Fruit fly (Drosophila melanogaster) whole organism, wandering third instar larva: ENCODE results near the gene CG18262.

Experiments
- CG32264 ChIP-seq: fragments of 200-800 bp; sonication (Bioruptor generic); optimal IDR thresholded peaks from 2 replicates; lab custom pipeline; 2016; ENCODE audit warnings: missing biosample characterization, missing genetic modification characterization
- CG9705 ChIP-seq: fragments of 200-800 bp; sonication (Bioruptor generic); optimal IDR thresholded peaks from 2 replicates; lab custom pipeline; 2018; ENCODE audit warnings: missing biosample characterization, mild to moderate bottlenecking, missing genetic modification characterization
- CrebA ChIP-seq: fragments of 200-800 bp; sonication (Bioruptor generic); optimal IDR thresholded peaks from 2 replicates; lab custom pipeline; 2016; ENCODE audit warnings: missing biosample characterization, mild to moderate bottlenecking, missing genetic modification characterization, borderline replicate concordance
- Dif ChIP-seq: fragments of 200-275, 200-300 bp; sonication (Bioruptor generic); optimal IDR thresholded peaks from 2 replicates; lab custom pipeline; 2018; ENCODE audit warnings: missing biosample characterization, missing genetic modification characterization; ENCODE audit not compliant: partially characterized antibody
- HLH106 ChIP-seq: fragments of 200-800 bp; optimal IDR thresholded peaks from 3 replicates; lab custom pipeline; 2019; ENCODE audit warnings: missing biosample characterization, mild to moderate bottlenecking, missing genetic modification characterization, moderate library complexity
- Hr78 ChIP-seq: fragments of >200 bp; optimal IDR thresholded peaks from 2 replicates; lab custom pipeline; 2017; ENCODE audit warnings: missing biosample characterization, missing genetic modification characterization
- Hr83 ChIP-seq: fragments of 200-300 bp; sonication (Bioruptor generic); optimal IDR thresholded peaks from 2 replicates; lab custom pipeline; 2016; ENCODE audit warnings: missing biosample characterization, mild to moderate bottlenecking, missing genetic modification characterization, moderate library complexity; ENCODE audit not compliant: poor library complexity, severe bottlenecking
- Jra ChIP-seq: sonication (Bioruptor generic); optimal IDR thresholded peaks from 2 replicates; lab custom pipeline; 2016; ENCODE audit warnings: missing biosample characterization, missing genetic modification characterization
- Mio ChIP-seq: sonication (Bioruptor generic); optimal IDR thresholded peaks from 2 replicates; lab custom pipeline; 2016; ENCODE audit warnings: missing biosample characterization, missing genetic modification characterization
- Myc ChIP-seq: fragments of >200 bp; optimal IDR thresholded peaks from 2 replicates; lab custom pipeline; 2017
- N ChIP-seq: fragments of >200 bp; optimal IDR thresholded peaks from 2 replicates; lab custom pipeline; 2018; ENCODE audit warnings: missing biosample characterization, missing external identifiers, missing genetic modification characterization
- OdsH ChIP-seq: fragments of 200-800 bp; sonication (Bioruptor generic); optimal IDR thresholded peaks from 2 replicates; lab custom pipeline; 2016; ENCODE audit warnings: missing biosample characterization, mild to moderate bottlenecking, missing genetic modification characterization
- Rel ChIP-seq, 2 experiments: fragments of 200-800 bp; sonication (Bioruptor generic) in 1 of 2; optimal IDR thresholded peaks; 2 replicates in 1 of 2; 3 replicates in 1 of 2; lab custom pipeline; 2016 to 2019; ENCODE audit warnings: mild to moderate bottlenecking in 2 of 2, missing biosample characterization in 2 of 2, missing genetic modification characterization in 2 of 2, moderate library complexity in 1 of 2
- Sp1 ChIP-seq: fragments of 200-800 bp; sonication (Bioruptor generic); optimal IDR thresholded peaks from 3 replicates; lab custom pipeline; 2019; ENCODE audit warnings: missing biosample characterization, mild to moderate bottlenecking, missing genetic modification characterization, moderate library complexity
- Vsx2 ChIP-seq: fragments of 200-300, 225-300 bp; sonication (Bioruptor generic); optimal IDR thresholded peaks from 2 replicates; lab custom pipeline; 2018; ENCODE audit warnings: missing biosample characterization, missing genetic modification characterization; ENCODE audit not compliant: partially characterized antibody
- br ChIP-seq: fragments of 200-800 bp; sonication (Bioruptor generic); optimal IDR thresholded peaks from 2 replicates; lab custom pipeline; 2016; ENCODE audit warnings: missing biosample characterization, missing genetic modification characterization
- brk ChIP-seq: fragments of 200-800 bp; sonication (Bioruptor generic); optimal IDR thresholded peaks from 2 replicates; lab custom pipeline; 2016; ENCODE audit warnings: missing biosample characterization, mild to moderate bottlenecking, missing genetic modification characterization
- dl ChIP-seq, 2 experiments: fragments of 175-275, 200-275 bp in 1 of 2; fragments of 200-275 bp in 1 of 2; sonication (Bioruptor generic); optimal IDR thresholded peaks; lab custom pipeline; 2018; ENCODE audit warnings: mild to moderate bottlenecking in 2 of 2, missing biosample characterization in 2 of 2, missing genetic modification characterization in 2 of 2, moderate library complexity in 2 of 2; ENCODE audit not compliant: partially characterized antibody in 2 of 2, insufficient read depth in 1 of 2
- dmrt93B ChIP-seq: fragments of 200-800 bp; sonication (Bioruptor generic); optimal IDR thresholded peaks from 2 replicates; lab custom pipeline; 2018; ENCODE audit warnings: missing biosample characterization, mild to moderate bottlenecking, missing genetic modification characterization
- dsf ChIP-seq: sonication (Bioruptor generic); optimal IDR thresholded peaks from 2 replicates; lab custom pipeline; 2016; ENCODE audit warnings: missing biosample characterization, missing genetic modification characterization, borderline replicate concordance
- ey ChIP-seq: fragments of 200-800 bp; sonication (Bioruptor generic); optimal IDR thresholded peaks from 2 replicates; lab custom pipeline; 2016; ENCODE audit warnings: missing biosample characterization, missing genetic modification characterization
- foxo ChIP-seq, 2 experiments: fragments of 200-800 bp; sonication (Bioruptor generic); optimal IDR thresholded peaks; 2 replicates in 1 of 2; 3 replicates in 1 of 2; lab custom pipeline; 2016 to 2017; ENCODE audit warnings: missing biosample characterization in 2 of 2, missing genetic modification characterization in 2 of 2
- fru ChIP-seq: fragments of 200-800 bp; sonication (Bioruptor generic); optimal IDR thresholded peaks from 3 replicates; lab custom pipeline; 2016; ENCODE audit warnings: missing biosample characterization, mild to moderate bottlenecking, missing genetic modification characterization
- h ChIP-seq: fragments of 200-800 bp; sonication (Bioruptor generic); optimal IDR thresholded peaks from 3 replicates; lab custom pipeline; 2016; ENCODE audit warnings: missing biosample characterization, mild to moderate bottlenecking, missing genetic modification characterization
- jim ChIP-seq: fragments of 175-275, 200-325 bp; sonication (Bioruptor generic); optimal IDR thresholded peaks from 2 replicates; lab custom pipeline; 2016; ENCODE audit warnings: missing biosample characterization, mild to moderate bottlenecking, missing genetic modification characterization
- lola ChIP-seq: fragments of >200 bp; optimal IDR thresholded peaks from 2 replicates; lab custom pipeline; 2017; ENCODE audit warnings: missing biosample characterization, missing genetic modification characterization
- pan ChIP-seq: fragments of >200 bp; optimal IDR thresholded peaks from 2 replicates; lab custom pipeline; 2017
- psq ChIP-seq: fragments of 200-800 bp; sonication (Bioruptor generic); optimal IDR thresholded peaks from 3 replicates; lab custom pipeline; 2017; ENCODE audit warnings: missing biosample characterization, mild to moderate bottlenecking, missing genetic modification characterization, moderate library complexity
- rgr ChIP-seq: fragments of 200-800 bp; sonication (Bioruptor generic); optimal IDR thresholded peaks from 3 replicates; lab custom pipeline; 2016; ENCODE audit warnings: missing biosample characterization, mild to moderate bottlenecking, missing genetic modification characterization
- sage ChIP-seq: fragments of 200-800 bp; sonication (Bioruptor generic); optimal IDR thresholded peaks from 2 replicates; lab custom pipeline; 2016; ENCODE audit warnings: missing biosample characterization, mild to moderate bottlenecking, missing genetic modification characterization
- sv ChIP-seq: fragments of 200-800 bp; sonication (Bioruptor generic); optimal IDR thresholded peaks from 3 replicates; lab custom pipeline; 2016; ENCODE audit warnings: missing biosample characterization, missing genetic modification characterization
- tai ChIP-seq: sonication (Bioruptor generic); optimal IDR thresholded peaks from 2 replicates; lab custom pipeline; 2016; ENCODE audit warnings: missing biosample characterization, missing genetic modification characterization
- usp ChIP-seq: fragments of >200 bp; optimal IDR thresholded peaks from 2 replicates; lab custom pipeline; 2017; ENCODE audit warnings: missing biosample characterization, missing genetic modification characterization
- woc ChIP-seq: sonication (Bioruptor generic); optimal IDR thresholded peaks from 2 replicates; lab custom pipeline; 2016; ENCODE audit warnings: missing biosample characterization, mild to moderate bottlenecking, missing genetic modification characterization

Gene CG18262

DNA sequence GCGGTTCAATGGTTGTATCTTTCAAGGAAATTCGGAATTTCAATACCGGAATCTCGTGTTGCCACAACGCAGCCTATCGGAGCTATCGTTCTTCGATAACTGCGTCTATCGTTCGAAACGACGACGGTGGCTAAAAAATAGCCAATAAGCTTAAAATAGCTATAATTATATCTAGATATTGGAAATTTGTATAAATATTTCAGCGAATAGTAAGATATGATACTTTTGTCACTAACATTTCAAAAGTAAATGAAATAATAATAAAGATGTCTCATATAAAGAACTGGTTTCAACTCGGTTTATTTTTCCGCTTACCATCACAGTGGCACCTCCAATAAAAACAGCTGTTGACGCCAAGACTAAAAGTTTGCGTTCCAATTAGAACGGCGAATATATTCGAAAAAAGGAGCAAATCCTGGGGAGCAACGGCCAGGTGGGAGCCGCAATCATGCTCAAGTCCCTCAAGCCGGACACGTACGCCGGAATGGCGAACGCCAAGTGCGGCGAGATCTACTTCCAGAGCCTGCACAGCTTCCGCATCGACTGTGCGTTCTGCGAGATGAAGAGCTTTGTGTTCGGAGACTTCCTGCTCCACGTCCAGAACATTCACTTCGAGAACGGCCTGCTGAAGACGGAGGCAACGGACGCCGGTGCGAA is 7.1 kb upstream of the CG18262 start, which contains the start of the genes alpha-PheRS and CG2129:
Gene alpha-PheRS (minus strand): TSS at position 102 of the 657 bp plus-strand sequence.
Gene CG2129 (plus strand): TSS at position 339 of the 657 bp plus-strand sequence.
- TF ChIP-seq foxo (GFP tag; optimal IDR thresholded peaks at IDR 0.05; lab: Kevin White, UChicago) = no peak
- no peak for TF ChIP-seq Hr83
- TF ChIP-seq ey (GFP tag; lab: Kevin White, UChicago) = peak; percentile 6
- peak; percentile 77 for TF ChIP-seq woc (GFP tag; lab: Kevin White, UChicago)
- no peak for TF ChIP-seq pan (lab: Kevin White, UChicago)
- TF ChIP-seq HLH106 (tag; lab: Kevin White, UChicago) = peak; percentile 65
- TF ChIP-seq CG32264 (GFP tag; lab: Kevin White, UChicago) = no peak
- no peak for TF ChIP-seq CrebA (GFP tag; lab: Kevin White, UChicago)
- peak; percentile 41 for TF ChIP-seq h
- peak; percentile 92 for TF ChIP-seq Myc
- peak; percentile 45 for TF ChIP-seq Sp1
- no peak for TF ChIP-seq Rel (GFP tag; optimal IDR thresholded peaks at IDR 0.05; lab: Kevin White, UChicago)
- peak; percentile 52 for TF ChIP-seq Rel (tag; optimal IDR thresholded peaks at IDR 0.05; lab: Kevin White, UChicago)
- peak; percentile 31 for TF ChIP-seq psq (GFP tag; lab: Kevin White, UChicago)

DNA sequence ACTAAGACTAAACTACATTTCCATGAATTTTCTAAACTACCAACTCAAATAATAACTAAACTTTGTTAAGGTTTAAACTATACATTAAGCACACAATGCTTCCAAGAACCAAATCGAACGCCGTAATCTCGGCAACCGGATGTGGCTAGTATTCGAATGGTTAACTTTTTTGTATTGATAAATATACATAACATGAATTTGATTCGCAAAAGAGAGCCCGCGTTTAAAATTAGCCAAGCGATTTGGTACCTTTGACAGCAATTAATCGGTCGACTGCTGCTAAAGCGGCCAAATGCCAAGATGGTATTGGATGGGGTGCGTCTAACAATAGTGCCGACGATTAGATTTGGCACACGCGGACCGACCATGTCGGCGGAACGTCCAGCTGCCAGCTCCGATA is 5.1 kb upstream of the CG18262 start, which contains the start of gene CG15336:
Gene CG15336 (plus strand): TSS at position 301 of the 400 bp plus-strand sequence.
- TF ChIP-seq Sp1 (no peak), dmrt93B (no peak), CG32264 (GFP tag; lab: Kevin White, UChicago) (no peak), Vsx2 (GFP tag; lab: Kevin White, UChicago) (no peak), brk (GFP tag; lab: Kevin White, UChicago) (no peak), dl (GFP tag; optimal IDR thresholded peaks at IDR 0.05; lab: Kevin White, UChicago; ENCODE audit: insufficient read depth in 1 of 2, partially characterized antibody in 2 of 2) (no peak), Jra (GFP tag; lab: Kevin White, UChicago) (no peak), HLH106 (tag; lab: Kevin White, UChicago) (no peak)

DNA sequence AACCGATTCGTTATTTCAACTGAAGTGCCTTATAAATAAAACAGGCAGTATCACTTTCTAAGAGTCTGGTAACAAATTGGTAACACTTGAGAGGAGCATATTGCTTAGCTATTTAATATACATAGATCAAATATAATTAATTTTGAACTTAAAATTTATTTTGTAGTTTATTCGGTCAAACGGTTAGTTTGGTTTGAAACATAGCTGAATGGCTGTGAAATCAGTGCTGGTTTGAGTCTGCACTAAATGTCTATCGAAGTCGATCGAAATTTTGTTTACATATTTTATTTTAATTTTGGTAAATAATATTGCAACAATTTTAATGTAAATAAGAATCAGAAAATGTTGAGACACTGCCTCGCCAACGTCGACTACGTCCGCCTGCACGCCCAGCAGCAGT is 4.2 kb upstream of the CG18262 start, which contains the start of gene CG10959:
Gene CG10959 (plus strand): TSS at position 228 of the 400 bp plus-strand sequence.
- no peak for TF ChIP-seq dsf (GFP tag; lab: Kevin White, UChicago)
- no peak for TF ChIP-seq tai (GFP tag; lab: Kevin White, UChicago)
- TF ChIP-seq Myc = peak; percentile 4

DNA sequence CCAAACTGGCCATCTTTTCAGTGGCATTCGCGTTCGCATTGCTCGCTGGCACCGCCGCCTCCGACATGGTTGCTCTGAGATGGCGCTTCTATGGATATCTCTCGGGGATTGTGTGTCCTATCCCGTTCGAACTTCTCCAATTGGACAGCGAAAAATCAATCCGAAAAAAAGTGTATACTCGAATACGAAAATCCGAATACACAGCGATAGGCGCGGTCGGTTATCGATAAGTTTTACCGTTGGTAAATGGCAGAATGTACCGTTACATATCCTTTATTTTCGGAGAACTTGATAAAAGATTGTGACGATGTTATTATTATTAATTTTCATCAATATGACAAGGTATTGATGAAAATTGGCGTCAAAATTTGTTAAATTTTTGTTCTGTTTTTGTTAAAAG is 671 bp upstream of the CG18262 start, which contains the start of gene Gbeta5:
Gene Gbeta5 (minus strand): TSS at position 199 of the 400 bp plus-strand sequence.
- no peak for TF ChIP-seq CG32264 (GFP tag; lab: Kevin White, UChicago)
- no peak for TF ChIP-seq rgr
- TF ChIP-seq tai (GFP tag; lab: Kevin White, UChicago) = no peak
- TF ChIP-seq lola (GFP tag; lab: Kevin White, UChicago) = no peak
- no peak for TF ChIP-seq usp
- TF ChIP-seq Mio (GFP tag; lab: Kevin White, UChicago) = no peak
- TF ChIP-seq Hr83 = no peak
- no peak for TF ChIP-seq psq (GFP tag; lab: Kevin White, UChicago)
- no peak for TF ChIP-seq Rel (GFP tag; optimal IDR thresholded peaks at IDR 0.05; lab: Kevin White, UChicago)
- no peak for TF ChIP-seq Rel (tag; optimal IDR thresholded peaks at IDR 0.05; lab: Kevin White, UChicago)

DNA sequence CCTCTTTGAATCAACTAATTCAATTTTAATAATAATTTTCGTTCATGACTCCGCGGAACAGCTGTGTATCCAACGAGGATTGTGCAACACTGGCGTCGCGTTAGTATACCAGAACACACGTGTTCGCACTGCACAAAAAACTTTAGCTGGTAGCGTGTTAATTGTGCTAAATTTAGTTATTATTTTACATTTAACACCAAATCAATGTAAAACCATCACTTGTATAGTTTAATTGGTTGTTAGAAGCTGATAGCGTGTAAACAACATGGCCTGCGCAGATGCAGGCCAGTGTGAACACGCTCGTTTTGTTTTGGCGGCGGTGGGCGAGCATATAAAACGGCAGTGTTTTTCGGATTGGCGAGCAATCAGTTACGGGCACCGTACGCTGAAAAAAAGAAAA is 4.5 kb downstream of the CG18262 start, which contains the start of the genes Traf6 and GIIIspla2:
Gene Traf6 (minus strand): TSS at position 93 of the 400 bp plus-strand sequence.
Gene GIIIspla2 (plus strand): TSS at position 335 of the 400 bp plus-strand sequence.
- TF ChIP-seq Mio (GFP tag; lab: Kevin White, UChicago) = no peak
- peak; percentile 79 for TF ChIP-seq Sp1
- peak; percentile 0 for TF ChIP-seq br (GFP tag; lab: Kevin White, UChicago)
- peak; percentile 59 for TF ChIP-seq psq (GFP tag; lab: Kevin White, UChicago)
- TF ChIP-seq foxo (GFP tag; optimal IDR thresholded peaks at IDR 0.05; lab: Kevin White, UChicago) = peak in 1 of 2 experiments; percentile 74
- TF ChIP-seq Jra (GFP tag; lab: Kevin White, UChicago) = peak; percentile 65
- TF ChIP-seq CG32264 (GFP tag; lab: Kevin White, UChicago) = peak; percentile 32
- TF ChIP-seq usp = no peak
- TF ChIP-seq N (GFP tag; lab: Kevin White, UChicago) = no peak
- TF ChIP-seq dl (GFP tag; optimal IDR thresholded peaks at IDR 0.05; lab: Kevin White, UChicago; ENCODE audit: insufficient read depth in 1 of 2, partially characterized antibody in 2 of 2) = no peak
- TF ChIP-seq pan (lab: Kevin White, UChicago) = no peak
- TF ChIP-seq ey (GFP tag; lab: Kevin White, UChicago) = peak; percentile 64
- TF ChIP-seq h = peak; percentile 75
- TF ChIP-seq sv (GFP tag; lab: Kevin White, UChicago) = peak; percentile 54
- TF ChIP-seq dsf (GFP tag; lab: Kevin White, UChicago) = no peak
- TF ChIP-seq Dif = no peak
- TF ChIP-seq jim = no peak
- no peak for TF ChIP-seq CrebA (GFP tag; lab: Kevin White, UChicago)
- TF ChIP-seq fru (GFP tag; lab: Kevin White, UChicago) = peak; percentile 80
- peak; percentile 81 for TF ChIP-seq CG9705 (GFP tag; lab: Kevin White, UChicago)
- no peak for TF ChIP-seq brk (GFP tag; lab: Kevin White, UChicago)
- TF ChIP-seq Hr78 = no peak
- TF ChIP-seq woc (GFP tag; lab: Kevin White, UChicago) = peak; percentile 62
- TF ChIP-seq Rel (GFP tag; optimal IDR thresholded peaks at IDR 0.05; lab: Kevin White, UChicago) = no peak
- peak; percentile 59 for TF ChIP-seq Rel (tag; optimal IDR thresholded peaks at IDR 0.05; lab: Kevin White, UChicago)
- TF ChIP-seq Hr83 = peak; percentile 27
- no peak for TF ChIP-seq sage (GFP tag; lab: Kevin White, UChicago)
- TF ChIP-seq OdsH (GFP tag; lab: Kevin White, UChicago) = peak; percentile 60
- TF ChIP-seq dmrt93B = no peak
- TF ChIP-seq HLH106 (tag; lab: Kevin White, UChicago) = peak; percentile 86
- peak; percentile 84 for TF ChIP-seq rgr
